Worm (Caenorhabditis elegans): ENCODE data around the gene R105.5.

The R105.5 gene

ce11 chrIV:4633393-4633792 lies 2.7 kb upstream of the R105.5 start, which contains the start of gene R105.1:
R105.1 (plus strand) TSS chrIV:4633693.
- TF ChIP-seq nhr-28 (tag; optimal IDR thresholded peaks at IDR 0.05) (no peak), mls-2 (tag; optimal IDR thresholded peaks at IDR 0.05) (no peak), nhr-2 (tag; optimal IDR thresholded peaks at IDR 0.05) (no peak), cnd-1 (tag; optimal IDR thresholded peaks at IDR 0.05) (no peak), unc-62 (GFP tag; optimal IDR thresholded peaks at IDR 0.05) (no peak), lin-32 (GFP tag; optimal IDR thresholded peaks at IDR 0.05) (no peak), ztf-11 (tag; optimal IDR thresholded peaks at IDR 0.05) (no peak), nhr-12 (tag; optimal IDR thresholded peaks at IDR 0.05) (no peak), nhr-237 (tag; optimal IDR thresholded peaks at IDR 0.05) (no peak), M03D4.4 (tag; optimal IDR thresholded peaks at IDR 0.05) (no peak), lin-13 (tag; optimal IDR thresholded peaks at IDR 0.05) (no peak), unc-39 (tag; optimal IDR thresholded peaks at IDR 0.05) (no peak), drap-1 (GFP tag; optimal IDR thresholded peaks at IDR 0.05) (no peak), ces-1 (GFP tag; optimal IDR thresholded peaks at IDR 0.05) (no peak), nhr-76 (tag; optimal IDR thresholded peaks at IDR 0.05) (no peak), bed-3 (GFP tag; optimal IDR thresholded peaks at IDR 0.05) (no peak), tbx-8 (GFP tag; optimal IDR thresholded peaks at IDR 0.05) (no peak), ham-2 (GFP tag; optimal IDR thresholded peaks at IDR 0.05) (no peak), mep-1 (tag; optimal IDR thresholded peaks at IDR 0.05) (no peak), hlh-1 (tag; optimal IDR thresholded peaks at IDR 0.05) (no peak)

ce11 chrIV:4637840-4638239 lies 1.7 kb downstream of the R105.5 start, which contains the start of gene F19C7.8:
F19C7.8 (minus strand) TSS chrIV:4638095.
- TF ChIP-seq unc-120 (tag; optimal IDR thresholded peaks at IDR 0.05; ENCODE audit: poor library complexity, severe bottlenecking) (peak; percentile 22), ceh-43 (GFP tag; optimal IDR thresholded peaks at IDR 0.05) (no peak), pha-4 (tag; optimal IDR thresholded peaks at IDR 0.05) (no peak), unc-39 (tag; optimal IDR thresholded peaks at IDR 0.05) (no peak), elt-1 (tag; optimal IDR thresholded peaks at IDR 0.05; ENCODE audit: borderline replicate concordance, insufficient read depth) (no peak), M03D4.4 (tag; optimal IDR thresholded peaks at IDR 0.05) (no peak), ceh-39 (tag; optimal IDR thresholded peaks at IDR 0.05) (no peak), drap-1 (GFP tag; optimal IDR thresholded peaks at IDR 0.05) (no peak), sem-2 (GFP tag; optimal IDR thresholded peaks at IDR 0.05) (no peak), nhr-2 (tag; optimal IDR thresholded peaks at IDR 0.05) (no peak), hlh-1 (tag; optimal IDR thresholded peaks at IDR 0.05) (peak; percentile 73)

ce11 chrIV:4639352-4639751 lies 3.3 kb downstream of the R105.5 start:
- no peak for TF ChIP-seq flh-1 (GFP tag; optimal IDR thresholded peaks at IDR 0.05)
- no peak for TF ChIP-seq drap-1 (GFP tag; optimal IDR thresholded peaks at IDR 0.05)
- no peak for TF ChIP-seq ceh-83 (GFP tag; optimal IDR thresholded peaks at IDR 0.05)
- no peak for TF ChIP-seq nhr-12 (tag; optimal IDR thresholded peaks at IDR 0.05)
- no peak for TF ChIP-seq unc-39 (tag; optimal IDR thresholded peaks at IDR 0.05)
- TF ChIP-seq unc-62 (GFP tag; optimal IDR thresholded peaks at IDR 0.05): peak; percentile 18
- no peak for TF ChIP-seq nhr-76 (tag; optimal IDR thresholded peaks at IDR 0.05)
- no peak for TF ChIP-seq mls-2 (tag; optimal IDR thresholded peaks at IDR 0.05)
- no peak for TF ChIP-seq nhr-2 (tag; optimal IDR thresholded peaks at IDR 0.05)
- TF ChIP-seq lsy-2 (tag; optimal IDR thresholded peaks at IDR 0.05): no peak
- TF ChIP-seq ceh-43 (GFP tag; optimal IDR thresholded peaks at IDR 0.05): no peak
- TF ChIP-seq bed-3 (GFP tag; optimal IDR thresholded peaks at IDR 0.05): no peak
- TF ChIP-seq lin-32 (GFP tag; optimal IDR thresholded peaks at IDR 0.05): no peak
- TF ChIP-seq sem-2 (GFP tag; optimal IDR thresholded peaks at IDR 0.05): no peak
- TF ChIP-seq hlh-1 (tag; optimal IDR thresholded peaks at IDR 0.05): peak; percentile 62
- no peak for TF ChIP-seq mab-5 (tag; optimal IDR thresholded peaks at IDR 0.05)
- no peak for TF ChIP-seq snpc-4 (tag; optimal IDR thresholded peaks at IDR 0.05)
- TF ChIP-seq sptf-1 (tag; optimal IDR thresholded peaks at IDR 0.05): no peak
- peak; percentile 74 for TF ChIP-seq unc-120 (tag; optimal IDR thresholded peaks at IDR 0.05; ENCODE audit: poor library complexity, severe bottlenecking)
- no peak for TF ChIP-seq pha-4 (tag; optimal IDR thresholded peaks at IDR 0.05)
- no peak for TF ChIP-seq nhr-28 (tag; optimal IDR thresholded peaks at IDR 0.05)
- no peak for TF ChIP-seq ceh-39 (tag; optimal IDR thresholded peaks at IDR 0.05)
- TF ChIP-seq blmp-1 (tag; optimal IDR thresholded peaks at IDR 0.05): no peak

ce11 chrIV:4640941-4641340 lies 4.8 kb downstream of the R105.5 start:
- no peak for TF ChIP-seq cnd-1 (tag; optimal IDR thresholded peaks at IDR 0.05)
- TF ChIP-seq elt-3 (tag; optimal IDR thresholded peaks at IDR 0.05): no peak
- no peak for TF ChIP-seq unc-120 (tag; optimal IDR thresholded peaks at IDR 0.05; ENCODE audit: poor library complexity, severe bottlenecking)
- TF ChIP-seq ztf-11 (tag; optimal IDR thresholded peaks at IDR 0.05): no peak
- no peak for TF ChIP-seq sptf-1 (tag; optimal IDR thresholded peaks at IDR 0.05)
- TF ChIP-seq ceh-43 (GFP tag; optimal IDR thresholded peaks at IDR 0.05): no peak
- no peak for TF ChIP-seq M03D4.4 (tag; optimal IDR thresholded peaks at IDR 0.05)
- no peak for TF ChIP-seq hlh-1 (tag; optimal IDR thresholded peaks at IDR 0.05)
- TF ChIP-seq nhr-76 (tag; optimal IDR thresholded peaks at IDR 0.05): no peak
- TF ChIP-seq elt-1 (tag; optimal IDR thresholded peaks at IDR 0.05; ENCODE audit: borderline replicate concordance, insufficient read depth): no peak
- TF ChIP-seq mab-5 (tag; optimal IDR thresholded peaks at IDR 0.05): no peak
- no peak for TF ChIP-seq lsy-2 (tag; optimal IDR thresholded peaks at IDR 0.05)
- TF ChIP-seq drap-1 (GFP tag; optimal IDR thresholded peaks at IDR 0.05): no peak
- no peak for TF ChIP-seq unc-62 (GFP tag; optimal IDR thresholded peaks at IDR 0.05)
- TF ChIP-seq lin-32 (GFP tag; optimal IDR thresholded peaks at IDR 0.05): no peak
- TF ChIP-seq tbx-8 (GFP tag; optimal IDR thresholded peaks at IDR 0.05): no peak
- no peak for TF ChIP-seq ces-1 (GFP tag; optimal IDR thresholded peaks at IDR 0.05)
- TF ChIP-seq ceh-83 (GFP tag; optimal IDR thresholded peaks at IDR 0.05): no peak
